Worm (Caenorhabditis elegans): ENCODE measurements around the gene srj-53.

srj-53 gene

ce11 chrV:676090-676489 is 18.4 kb downstream of the srj-53 start:
- TF ChIP-seq skn-1 (tag; optimal IDR thresholded peaks at IDR 0.05): no peak
- peak; percentile 38 for TF ChIP-seq snpc-4 (tag; optimal IDR thresholded peaks at IDR 0.05)

DNA sequence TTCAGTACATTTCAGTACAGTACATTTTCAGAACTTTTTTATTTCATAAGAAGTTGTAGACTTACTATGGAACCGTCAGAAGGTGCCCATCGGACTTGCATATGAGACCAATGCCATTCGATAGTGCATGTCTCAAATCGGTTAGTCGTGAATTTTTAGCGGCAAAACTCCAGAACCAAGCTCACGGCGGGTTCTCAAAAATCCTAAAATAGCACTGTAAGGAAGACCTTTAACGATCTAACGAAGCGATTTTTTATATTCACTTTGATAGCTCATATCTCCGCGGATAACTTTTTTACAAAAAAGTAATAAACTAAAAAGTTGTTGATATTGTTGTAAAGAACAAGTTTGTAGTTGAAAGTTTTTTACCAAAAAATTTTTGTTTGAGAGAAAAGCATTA is 20.3 kb downstream of the srj-53 start, which contains the start of gene sru-25:
TSS of gene sru-25 (minus strand) at position 101 of the 400 bp plus-strand sequence.
- TF ChIP-seq ceh-16 (tag; optimal IDR thresholded peaks at IDR 0.05): no peak
- TF ChIP-seq elt-3 (tag; optimal IDR thresholded peaks at IDR 0.05): no peak

ce11 chrV:671342-671741 is 23.2 kb downstream of the srj-53 start, which contains the start of gene sru-24:
Gene sru-24, minus strand, starts transcription at chrV:671442.
- no peak for TF ChIP-seq alr-1 (tag; optimal IDR thresholded peaks at IDR 0.05)
- TF ChIP-seq unc-55 (GFP tag; optimal IDR thresholded peaks at IDR 0.05): no peak
- TF ChIP-seq egl-27 (tag; optimal IDR thresholded peaks at IDR 0.05): no peak
- no peak for TF ChIP-seq sma-3 (GFP tag; optimal IDR thresholded peaks at IDR 0.05)
- no peak for TF ChIP-seq mbf-1 (tag; optimal IDR thresholded peaks at IDR 0.05)
- TF ChIP-seq nhr-21 (tag; optimal IDR thresholded peaks at IDR 0.05): no peak
- TF ChIP-seq lin-39 (tag; optimal IDR thresholded peaks at IDR 0.05): no peak
- no peak for TF ChIP-seq nhr-12 (tag; optimal IDR thresholded peaks at IDR 0.05)
- TF ChIP-seq snpc-4 (tag; optimal IDR thresholded peaks at IDR 0.05): no peak
- no peak for TF ChIP-seq nhr-10 (tag; optimal IDR thresholded peaks at IDR 0.05)
- no peak for TF ChIP-seq ztf-4 (tag; optimal IDR thresholded peaks at IDR 0.05)
- TF ChIP-seq ztf-11 (tag; optimal IDR thresholded peaks at IDR 0.05): no peak
- TF ChIP-seq dmd-4 (tag; optimal IDR thresholded peaks at IDR 0.05): no peak
- no peak for TF ChIP-seq C34F6.9 (tag; optimal IDR thresholded peaks at IDR 0.05)
- no peak for TF ChIP-seq aly-2 (tag; optimal IDR thresholded peaks at IDR 0.05)
- no peak for TF ChIP-seq ceh-82 (tag; optimal IDR thresholded peaks at IDR 0.05)
- TF ChIP-seq nhr-129 (tag; optimal IDR thresholded peaks at IDR 0.05): no peak

DNA sequence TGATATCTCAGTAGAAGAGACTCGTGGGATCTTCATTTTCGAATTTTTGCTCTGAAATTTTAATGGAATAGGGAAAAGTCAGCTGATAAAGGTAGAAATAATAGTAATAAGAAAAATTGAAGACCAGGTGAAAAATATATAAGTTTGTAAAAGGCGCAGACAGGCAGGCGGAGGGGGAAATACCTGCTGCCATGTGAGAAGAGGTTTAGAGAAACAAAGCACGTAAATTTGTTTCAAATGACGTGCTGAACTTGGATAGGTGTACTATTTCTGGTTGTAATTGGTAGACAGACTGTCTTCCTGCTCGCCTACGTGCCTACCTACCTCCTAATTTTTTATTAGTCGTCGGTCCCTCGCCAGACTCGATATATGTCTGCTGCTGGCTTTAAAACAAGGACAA is 27.1 kb downstream of the srj-53 start, which contains the start of gene nhr-180:
TSS of gene nhr-180 (minus strand) at position 52 of the 400 bp plus-strand sequence.
- TF ChIP-seq nhr-10 (tag; optimal IDR thresholded peaks at IDR 0.05): no peak
- TF ChIP-seq sma-9 (GFP tag; optimal IDR thresholded peaks at IDR 0.05): peak; percentile 76
- no peak for TF ChIP-seq sma-9 (tag; optimal IDR thresholded peaks at IDR 0.05)

- TF ChIP-seq alr-1 (tag; optimal IDR thresholded peaks at IDR 0.05) (no peak), lin-13 (GFP tag; optimal IDR thresholded peaks at IDR 0.05) (no peak), egl-27 (tag; optimal IDR thresholded peaks at IDR 0.05) (no peak), lin-11 (tag; optimal IDR thresholded peaks at IDR 0.05) (no peak), sma-9 (GFP tag; optimal IDR thresholded peaks at IDR 0.05) (no peak), sma-9 (tag; optimal IDR thresholded peaks at IDR 0.05) (no peak), unc-39 (tag; optimal IDR thresholded peaks at IDR 0.05) (no peak), sma-3 (GFP tag; optimal IDR thresholded peaks at IDR 0.05) (no peak), nhr-77 (tag; optimal IDR thresholded peaks at IDR 0.05) (no peak), nhr-10 (tag; optimal IDR thresholded peaks at IDR 0.05) (no peak), skn-1 (tag; optimal IDR thresholded peaks at IDR 0.05) (no peak), nhr-12 (tag; optimal IDR thresholded peaks at IDR 0.05) (no peak), elt-3 (tag; optimal IDR thresholded peaks at IDR 0.05) (no peak), ztf-1 (GFP tag; conservative IDR thresholded peaks at IDR 0.05) (no peak), mab-5 (tag; optimal IDR thresholded peaks at IDR 0.05) (no peak), peb-1 (tag; optimal IDR thresholded peaks at IDR 0.05) (no peak), nhr-25 (tag; optimal IDR thresholded peaks at IDR 0.05) (no peak), unc-62 (GFP tag; optimal IDR thresholded peaks at IDR 0.05) (no peak), R02D3.7 (tag; optimal IDR thresholded peaks at IDR 0.05) (no peak), ceh-82 (tag; optimal IDR thresholded peaks at IDR 0.05) (no peak)
Measured at ce11 chrV:664337-664847, 30.1 kb downstream of the srj-53 start, which contains the start of the genes F31F4.11 and srh-266. Gene F31F4.11, minus strand, starts transcription at chrV:664437. Gene srh-266, plus strand, starts transcription at chrV:664797.

ce11 chrV:660210-660609 is 34.3 kb downstream of the srj-53 start, which contains the start of gene F31F4.17:
Gene F31F4.17, minus strand, starts transcription at chrV:660310.
- TF ChIP-seq ceh-82 (tag; optimal IDR thresholded peaks at IDR 0.05): no peak
- TF ChIP-seq mdl-1 (tag; optimal IDR thresholded peaks at IDR 0.05): no peak
- TF ChIP-seq crh-2 (tag; optimal IDR thresholded peaks at IDR 0.05): no peak

Measured in whole organism, L2 larva.